Fruit fly (Drosophila melanogaster) whole organism, wandering third instar larva: ENCODE measurements around the gene CG31038.

Experiments
- Abd-B ChIP-seq: fragments of >200 bp; optimal IDR thresholded peaks from 2 replicates; lab custom pipeline; 2017; ENCODE audit warnings: missing biosample characterization, missing genetic modification characterization
- CG32264 ChIP-seq: fragments of 200-800 bp; sonication (Bioruptor generic); optimal IDR thresholded peaks from 2 replicates; lab custom pipeline; 2016; ENCODE audit warnings: missing biosample characterization, missing genetic modification characterization
- CG9705 ChIP-seq: fragments of 200-800 bp; sonication (Bioruptor generic); optimal IDR thresholded peaks from 2 replicates; lab custom pipeline; 2018; ENCODE audit warnings: missing biosample characterization, mild to moderate bottlenecking, missing genetic modification characterization
- CrebA ChIP-seq: fragments of 200-800 bp; sonication (Bioruptor generic); optimal IDR thresholded peaks from 2 replicates; lab custom pipeline; 2016; ENCODE audit warnings: missing biosample characterization, mild to moderate bottlenecking, missing genetic modification characterization, borderline replicate concordance
- Dfd ChIP-seq: fragments of >200 bp; optimal IDR thresholded peaks from 2 replicates; lab custom pipeline; 2017; ENCODE audit warnings: missing biosample characterization, missing genetic modification characterization
- Dif ChIP-seq: fragments of 200-275, 200-300 bp; sonication (Bioruptor generic); optimal IDR thresholded peaks from 2 replicates; lab custom pipeline; 2018; ENCODE audit warnings: missing biosample characterization, missing genetic modification characterization; ENCODE audit not compliant: partially characterized antibody
- GATAd ChIP-seq: sonication (Bioruptor generic); optimal IDR thresholded peaks from 2 replicates; lab custom pipeline; 2016; ENCODE audit warnings: missing biosample characterization, missing genetic modification characterization
- HLH106 ChIP-seq: fragments of 200-800 bp; optimal IDR thresholded peaks from 3 replicates; lab custom pipeline; 2019; ENCODE audit warnings: missing biosample characterization, mild to moderate bottlenecking, missing genetic modification characterization, moderate library complexity
- Hnf4 ChIP-seq: fragments of 200-800 bp; sonication (Bioruptor generic); optimal IDR thresholded peaks from 2 replicates; lab custom pipeline; 2016; ENCODE audit warnings: missing biosample characterization, mild to moderate bottlenecking, missing genetic modification characterization
- Hr78 ChIP-seq: fragments of >200 bp; optimal IDR thresholded peaks from 2 replicates; lab custom pipeline; 2017; ENCODE audit warnings: missing biosample characterization, missing genetic modification characterization
- Hr83 ChIP-seq: fragments of 200-300 bp; sonication (Bioruptor generic); optimal IDR thresholded peaks from 2 replicates; lab custom pipeline; 2016; ENCODE audit warnings: missing biosample characterization, mild to moderate bottlenecking, missing genetic modification characterization, moderate library complexity; ENCODE audit not compliant: poor library complexity, severe bottlenecking
- Jra ChIP-seq: sonication (Bioruptor generic); optimal IDR thresholded peaks from 2 replicates; lab custom pipeline; 2016; ENCODE audit warnings: missing biosample characterization, missing genetic modification characterization
- Mio ChIP-seq: sonication (Bioruptor generic); optimal IDR thresholded peaks from 2 replicates; lab custom pipeline; 2016; ENCODE audit warnings: missing biosample characterization, missing genetic modification characterization
- Myc ChIP-seq: fragments of >200 bp; optimal IDR thresholded peaks from 2 replicates; lab custom pipeline; 2017
- N ChIP-seq: fragments of >200 bp; optimal IDR thresholded peaks from 2 replicates; lab custom pipeline; 2018; ENCODE audit warnings: missing biosample characterization, missing external identifiers, missing genetic modification characterization
- OdsH ChIP-seq: fragments of 200-800 bp; sonication (Bioruptor generic); optimal IDR thresholded peaks from 2 replicates; lab custom pipeline; 2016; ENCODE audit warnings: missing biosample characterization, mild to moderate bottlenecking, missing genetic modification characterization
- Rel ChIP-seq, 2 experiments: fragments of 200-800 bp; sonication (Bioruptor generic) in 1 of 2; optimal IDR thresholded peaks; 2 replicates in 1 of 2; 3 replicates in 1 of 2; lab custom pipeline; 2016 to 2019; ENCODE audit warnings: mild to moderate bottlenecking in 2 of 2, missing biosample characterization in 2 of 2, missing genetic modification characterization in 2 of 2, moderate library complexity in 1 of 2
- Sp1 ChIP-seq: fragments of 200-800 bp; sonication (Bioruptor generic); optimal IDR thresholded peaks from 3 replicates; lab custom pipeline; 2019; ENCODE audit warnings: missing biosample characterization, mild to moderate bottlenecking, missing genetic modification characterization, moderate library complexity
- Vsx2 ChIP-seq: fragments of 200-300, 225-300 bp; sonication (Bioruptor generic); optimal IDR thresholded peaks from 2 replicates; lab custom pipeline; 2018; ENCODE audit warnings: missing biosample characterization, missing genetic modification characterization; ENCODE audit not compliant: partially characterized antibody
- br ChIP-seq: fragments of 200-800 bp; sonication (Bioruptor generic); optimal IDR thresholded peaks from 2 replicates; lab custom pipeline; 2016; ENCODE audit warnings: missing biosample characterization, missing genetic modification characterization
- brk ChIP-seq: fragments of 200-800 bp; sonication (Bioruptor generic); optimal IDR thresholded peaks from 2 replicates; lab custom pipeline; 2016; ENCODE audit warnings: missing biosample characterization, mild to moderate bottlenecking, missing genetic modification characterization
- dl ChIP-seq, 2 experiments: fragments of 175-275, 200-275 bp in 1 of 2; fragments of 200-275 bp in 1 of 2; sonication (Bioruptor generic); optimal IDR thresholded peaks; lab custom pipeline; 2018; ENCODE audit warnings: mild to moderate bottlenecking in 2 of 2, missing biosample characterization in 2 of 2, missing genetic modification characterization in 2 of 2, moderate library complexity in 2 of 2; ENCODE audit not compliant: partially characterized antibody in 2 of 2, insufficient read depth in 1 of 2
- dmrt93B ChIP-seq: fragments of 200-800 bp; sonication (Bioruptor generic); optimal IDR thresholded peaks from 2 replicates; lab custom pipeline; 2018; ENCODE audit warnings: missing biosample characterization, mild to moderate bottlenecking, missing genetic modification characterization
- dsf ChIP-seq: sonication (Bioruptor generic); optimal IDR thresholded peaks from 2 replicates; lab custom pipeline; 2016; ENCODE audit warnings: missing biosample characterization, missing genetic modification characterization, borderline replicate concordance
- ey ChIP-seq: fragments of 200-800 bp; sonication (Bioruptor generic); optimal IDR thresholded peaks from 2 replicates; lab custom pipeline; 2016; ENCODE audit warnings: missing biosample characterization, missing genetic modification characterization
- foxo ChIP-seq, 2 experiments: fragments of 200-800 bp; sonication (Bioruptor generic); optimal IDR thresholded peaks; 2 replicates in 1 of 2; 3 replicates in 1 of 2; lab custom pipeline; 2016 to 2017; ENCODE audit warnings: missing biosample characterization in 2 of 2, missing genetic modification characterization in 2 of 2
- fru ChIP-seq: fragments of 200-800 bp; sonication (Bioruptor generic); optimal IDR thresholded peaks from 3 replicates; lab custom pipeline; 2016; ENCODE audit warnings: missing biosample characterization, mild to moderate bottlenecking, missing genetic modification characterization
- h ChIP-seq: fragments of 200-800 bp; sonication (Bioruptor generic); optimal IDR thresholded peaks from 3 replicates; lab custom pipeline; 2016; ENCODE audit warnings: missing biosample characterization, mild to moderate bottlenecking, missing genetic modification characterization
- jim ChIP-seq: fragments of 175-275, 200-325 bp; sonication (Bioruptor generic); optimal IDR thresholded peaks from 2 replicates; lab custom pipeline; 2016; ENCODE audit warnings: missing biosample characterization, mild to moderate bottlenecking, missing genetic modification characterization
- lola ChIP-seq: fragments of >200 bp; optimal IDR thresholded peaks from 2 replicates; lab custom pipeline; 2017; ENCODE audit warnings: missing biosample characterization, missing genetic modification characterization
- pan ChIP-seq: fragments of >200 bp; optimal IDR thresholded peaks from 2 replicates; lab custom pipeline; 2017
- psq ChIP-seq: fragments of 200-800 bp; sonication (Bioruptor generic); optimal IDR thresholded peaks from 3 replicates; lab custom pipeline; 2017; ENCODE audit warnings: missing biosample characterization, mild to moderate bottlenecking, missing genetic modification characterization, moderate library complexity
- rgr ChIP-seq: fragments of 200-800 bp; sonication (Bioruptor generic); optimal IDR thresholded peaks from 3 replicates; lab custom pipeline; 2016; ENCODE audit warnings: missing biosample characterization, mild to moderate bottlenecking, missing genetic modification characterization
- sage ChIP-seq: fragments of 200-800 bp; sonication (Bioruptor generic); optimal IDR thresholded peaks from 2 replicates; lab custom pipeline; 2016; ENCODE audit warnings: missing biosample characterization, mild to moderate bottlenecking, missing genetic modification characterization
- sv ChIP-seq: fragments of 200-800 bp; sonication (Bioruptor generic); optimal IDR thresholded peaks from 3 replicates; lab custom pipeline; 2016; ENCODE audit warnings: missing biosample characterization, missing genetic modification characterization
- tai ChIP-seq: sonication (Bioruptor generic); optimal IDR thresholded peaks from 2 replicates; lab custom pipeline; 2016; ENCODE audit warnings: missing biosample characterization, missing genetic modification characterization
- usp ChIP-seq: fragments of >200 bp; optimal IDR thresholded peaks from 2 replicates; lab custom pipeline; 2017; ENCODE audit warnings: missing biosample characterization, missing genetic modification characterization
- woc ChIP-seq: sonication (Bioruptor generic); optimal IDR thresholded peaks from 2 replicates; lab custom pipeline; 2016; ENCODE audit warnings: missing biosample characterization, mild to moderate bottlenecking, missing genetic modification characterization

Gene CG31038

dm6 chr3R:29867895-29868294, 9.0 kb upstream of the CG31038 start:
- TF ChIP-seq sage (GFP tag; lab: Kevin White, UChicago) (no peak), ey (GFP tag; lab: Kevin White, UChicago) (no peak), foxo (GFP tag; optimal IDR thresholded peaks at IDR 0.05; lab: Kevin White, UChicago) (no peak), dmrt93B (GFP tag; lab: Kevin White, UChicago) (no peak), OdsH (GFP tag; lab: Kevin White, UChicago) (no peak), Rel (GFP tag; optimal IDR thresholded peaks at IDR 0.05; lab: Kevin White, UChicago) (no peak), Rel (tag; optimal IDR thresholded peaks at IDR 0.05; lab: Kevin White, UChicago) (no peak), sv (GFP tag; lab: Kevin White, UChicago) (no peak), woc (GFP tag; lab: Kevin White, UChicago) (no peak), Myc (no peak), N (no peak), Dif (no peak), HLH106 (tag; lab: Kevin White, UChicago) (no peak), Dfd (no peak), Hnf4 (GFP tag; lab: Kevin White, UChicago) (no peak), usp (GFP tag; lab: Kevin White, UChicago) (no peak), Jra (GFP tag; lab: Kevin White, UChicago) (no peak), Abd-B (GFP tag; lab: Kevin White, UChicago) (no peak), Vsx2 (GFP tag; lab: Kevin White, UChicago) (no peak)

dm6 chr3R:29868676-29869349, 8.0 kb upstream of the CG31038 start, which contains the start of gene Zip99C:
TSS of gene Zip99C (minus strand) at chr3R:29868895.
- peak; percentile 86 for TF ChIP-seq brk
- TF ChIP-seq Mio, result no peak
- peak; percentile 32 for TF ChIP-seq psq (GFP tag; lab: Kevin White, UChicago)
- TF ChIP-seq CrebA (GFP tag; lab: Kevin White, UChicago), result no peak
- TF ChIP-seq Rel (GFP tag; optimal IDR thresholded peaks at IDR 0.05; lab: Kevin White, UChicago), result no peak
- TF ChIP-seq Rel (tag; optimal IDR thresholded peaks at IDR 0.05; lab: Kevin White, UChicago), result peak; percentile 74
- TF ChIP-seq sage (GFP tag; lab: Kevin White, UChicago), result peak; percentile 62
- TF ChIP-seq sv (GFP tag; lab: Kevin White, UChicago), result peak; percentile 27
- no peak for TF ChIP-seq lola (GFP tag; lab: Kevin White, UChicago)
- no peak for TF ChIP-seq CG32264 (GFP tag; lab: Kevin White, UChicago)
- peak; percentile 6 for TF ChIP-seq Dif
- TF ChIP-seq foxo (GFP tag; optimal IDR thresholded peaks at IDR 0.05; lab: Kevin White, UChicago), result peak in 1 of 2 experiments; percentile 58
- TF ChIP-seq Sp1 (GFP tag; lab: Kevin White, UChicago), result peak; percentile 25
- no peak for TF ChIP-seq rgr (GFP tag; lab: Kevin White, UChicago)
- TF ChIP-seq pan (lab: Kevin White, UChicago), result no peak
- no peak for TF ChIP-seq tai (GFP tag; lab: Kevin White, UChicago)
- TF ChIP-seq dmrt93B (GFP tag; lab: Kevin White, UChicago), result no peak
- TF ChIP-seq woc (GFP tag; lab: Kevin White, UChicago), result peak; percentile 32
- no peak for TF ChIP-seq Dfd
- TF ChIP-seq fru (GFP tag; lab: Kevin White, UChicago), result peak; percentile 34
- no peak for TF ChIP-seq jim (GFP tag; lab: Kevin White, UChicago)
- peak; percentile 13 for TF ChIP-seq GATAd (GFP tag; lab: Kevin White, UChicago)
- TF ChIP-seq br (GFP tag; lab: Kevin White, UChicago), result no peak
- peak; percentile 67 for TF ChIP-seq dsf (GFP tag; lab: Kevin White, UChicago)
- peak; percentile 58 for TF ChIP-seq Hr83 (GFP tag; lab: Kevin White, UChicago)
- no peak for TF ChIP-seq dl (GFP tag; optimal IDR thresholded peaks at IDR 0.05; lab: Kevin White, UChicago; ENCODE audit: insufficient read depth in 1 of 2, partially characterized antibody in 2 of 2)
- TF ChIP-seq N, result no peak
- TF ChIP-seq Abd-B (GFP tag; lab: Kevin White, UChicago), result no peak
- TF ChIP-seq Myc, result no peak
- no peak for TF ChIP-seq Vsx2 (GFP tag; lab: Kevin White, UChicago)
- TF ChIP-seq usp (GFP tag; lab: Kevin White, UChicago), result no peak
- no peak for TF ChIP-seq ey (GFP tag; lab: Kevin White, UChicago)
- TF ChIP-seq Jra (GFP tag; lab: Kevin White, UChicago), result peak; percentile 89
- TF ChIP-seq OdsH (GFP tag; lab: Kevin White, UChicago), result peak; percentile 45
- TF ChIP-seq CG9705 (GFP tag; lab: Kevin White, UChicago), result peak; percentile 26
- TF ChIP-seq HLH106 (tag; lab: Kevin White, UChicago), result peak; percentile 41
- TF ChIP-seq h, result peak; percentile 31
- peak; percentile 51 for TF ChIP-seq Hnf4 (GFP tag; lab: Kevin White, UChicago)
- TF ChIP-seq Hr78, result no peak
